Fruit fly (Drosophila melanogaster): ENCODE results near the gene CCT3.

Gene CCT3

dm6 chr3R:16655494-16656493 lies 8.4 kb downstream of the CCT3 start, which contains the start of gene modSP (continued):
- TF ChIP-seq dsx (GFP tag; optimal IDR thresholded peaks at IDR 0.05; ENCODE audit: poor library complexity, severe bottlenecking) (peak; percentile 20), vri (GFP tag; optimal IDR thresholded peaks at IDR 0.05) (peak; percentile 51), CG8319 (GFP tag; optimal IDR thresholded peaks at IDR 0.05) (no peak), CG3032 (tag; optimal IDR thresholded peaks at IDR 0.05) (peak; percentile 25), Blimp-1 (GFP tag; optimal IDR thresholded peaks at IDR 0.05) (no peak), lz (GFP tag; optimal IDR thresholded peaks at IDR 0.05) (peak; percentile 70), OdsH (GFP tag; optimal IDR thresholded peaks at IDR 0.05) (peak; percentile 47), Smox (GFP tag; optimal IDR thresholded peaks at IDR 0.05) (peak; percentile 49), Ets96B (tag; optimal IDR thresholded peaks at IDR 0.05) (no peak), CG9139 (GFP tag; optimal IDR thresholded peaks at IDR 0.05) (peak; percentile 63), acj6 (GFP tag; optimal IDR thresholded peaks at IDR 0.05) (peak; percentile 58)

- TF ChIP-seq svp (GFP tag), result peak; percentile 39
- TF ChIP-seq eg (GFP tag; IDR thresholded peaks at IDR 0.05), result no peak
- no peak for TF ChIP-seq topi (GFP tag; optimal IDR thresholded peaks at IDR 0.05)
These were observed 14.3 kb downstream of the CCT3 start for dm6 chr3R:16661693-16662092.

dm6 chr3R:16664144-16664825 lies 16.9 kb downstream of the CCT3 start:
- TF ChIP-seq CG4318 (GFP tag; optimal IDR thresholded peaks at IDR 0.05) (no peak), svp (GFP tag) (no peak), Eip75B (GFP tag; optimal IDR thresholded peaks at IDR 0.05) (no peak), CG8319 (GFP tag; optimal IDR thresholded peaks at IDR 0.05) (no peak), fd85E (GFP tag; optimal IDR thresholded peaks at IDR 0.05) (no peak), CG7368 (GFP tag; optimal IDR thresholded peaks at IDR 0.05) (no peak), CG3032 (tag; optimal IDR thresholded peaks at IDR 0.05) (no peak), Ets96B (tag; optimal IDR thresholded peaks at IDR 0.05) (no peak), Met (GFP tag; optimal IDR thresholded peaks at IDR 0.05) (no peak), CG31627 (GFP tag; optimal IDR thresholded peaks at IDR 0.05) (no peak), CG8632 (GFP tag; optimal IDR thresholded peaks at IDR 0.05) (no peak), lz (GFP tag; optimal IDR thresholded peaks at IDR 0.05) (no peak)

- TF ChIP-seq svp (GFP tag) (peak; percentile 1), Sox15 (GFP tag; optimal IDR thresholded peaks at IDR 0.05) (no peak), Smox (GFP tag; optimal IDR thresholded peaks at IDR 0.05) (no peak)
These were observed 24.9 kb downstream of the CCT3 start for dm6 chr3R:16672213-16672706.

- TF ChIP-seq ss (GFP tag; optimal IDR thresholded peaks at IDR 0.05) (no peak), CG16779 (tag; optimal IDR thresholded peaks at IDR 0.05) (no peak), Eip75B (GFP tag; optimal IDR thresholded peaks at IDR 0.05) (no peak), fkh (GFP tag; optimal IDR thresholded peaks at IDR 0.05) (no peak), Sox15 (GFP tag; optimal IDR thresholded peaks at IDR 0.05) (no peak), Eip93F (GFP tag; optimal IDR thresholded peaks at IDR 0.05) (no peak), CG32006 (GFP tag; optimal IDR thresholded peaks at IDR 0.05) (peak; percentile 12)
These were observed 25.8 kb downstream of the CCT3 start for dm6 chr3R:16673184-16673583.

dm6 chr3R:16676518-16676917 lies 29.1 kb downstream of the CCT3 start:
- TF ChIP-seq CG3032 (tag; optimal IDR thresholded peaks at IDR 0.05), result peak; percentile 22
- TF ChIP-seq CG32006 (GFP tag; optimal IDR thresholded peaks at IDR 0.05), result peak; percentile 20
- peak; percentile 78 for TF ChIP-seq Eip78C (GFP tag)
- TF ChIP-seq svp (GFP tag), result peak; percentile 50
- peak; percentile 6 for TF ChIP-seq CG6276 (GFP tag; optimal IDR thresholded peaks at IDR 0.05)
- peak; percentile 8 for TF ChIP-seq Sox102F (GFP tag; optimal IDR thresholded peaks at IDR 0.05)
- TF ChIP-seq CG8119 (GFP tag; IDR thresholded peaks at IDR 0.05), result no peak
- TF ChIP-seq CG4318 (GFP tag; optimal IDR thresholded peaks at IDR 0.05), result peak; percentile 2
- TF ChIP-seq CG6808 (GFP tag; optimal IDR thresholded peaks at IDR 0.05), result no peak
- peak; percentile 4 for TF ChIP-seq Eip75B (GFP tag; optimal IDR thresholded peaks at IDR 0.05)
- TF ChIP-seq dsx (GFP tag; optimal IDR thresholded peaks at IDR 0.05; ENCODE audit: poor library complexity, severe bottlenecking), result no peak
- peak; percentile 13 for TF ChIP-seq Hr39 (GFP tag; optimal IDR thresholded peaks at IDR 0.05)
- TF ChIP-seq CG15336 (GFP tag; IDR thresholded peaks at IDR 0.05), result peak; percentile 24; the same call in 1 of the 2 replicates

Data from whole organism, prepupa.